Fruit fly (Drosophila melanogaster) whole organism, prepupa: ENCODE measurements around the gene CG13306.

ENCODE experiments used
- Blimp-1 ChIP-seq: fragments of 200-800 bp; sonication (Bioruptor generic); optimal IDR thresholded peaks from 3 replicates; lab custom pipeline; 2017; ENCODE audit warnings: missing biosample characterization, missing genetic modification characterization, mild to moderate bottlenecking, moderate library complexity, missing genetic modification reagents
- CG10631 ChIP-seq: fragments of 200-800 bp; sonication (Bioruptor generic); optimal IDR thresholded peaks from 2 replicates; lab custom pipeline; 2016; ENCODE audit warnings: missing biosample characterization, missing genetic modification characterization
- CG10669 ChIP-seq: fragments of 200-800 bp; sonication (Bioruptor generic); optimal IDR thresholded peaks from 3 replicates; lab custom pipeline; 2018; ENCODE audit warnings: missing biosample characterization, mild to moderate bottlenecking, missing genetic modification characterization, moderate library complexity
- CG11762 ChIP-seq: fragments of 200-800 bp; sonication (Bioruptor generic); optimal IDR thresholded peaks from 3 replicates; lab custom pipeline; 2016; ENCODE audit warnings: missing biosample characterization, missing genetic modification characterization; ENCODE audit not compliant: insufficient read depth
- CG11902 ChIP-seq: fragments of 200-800 bp; sonication (Bioruptor generic); optimal IDR thresholded peaks from 3 replicates; lab custom pipeline; 2016; ENCODE audit warnings: missing biosample characterization, missing genetic modification characterization
- CG15336 ChIP-seq: fragments of 200-800 bp; sonication (Bioruptor generic); IDR thresholded peaks from 2 replicates; pipeline ENCODE4 v1.3.6; 2022; ENCODE audit warnings: missing biosample characterization, missing genetic modification characterization
- CG16779 ChIP-seq: fragments of 200-800 bp; sonication (Bioruptor generic); optimal IDR thresholded peaks from 3 replicates; lab custom pipeline; 2017; ENCODE audit warnings: missing biosample characterization, mild to moderate bottlenecking, missing genetic modification characterization
- CG31627 ChIP-seq: fragments of 200-800 bp; sonication (Bioruptor generic); optimal IDR thresholded peaks from 3 replicates; lab custom pipeline; 2016; ENCODE audit warnings: missing biosample characterization, missing genetic modification characterization
- CG3919 ChIP-seq: fragments of 200-800 bp; sonication (Bioruptor generic); optimal IDR thresholded peaks from 3 replicates; lab custom pipeline; 2016; ENCODE audit warnings: missing biosample characterization, missing genetic modification characterization
- CG4318 ChIP-seq: fragments of 200-800 bp; sonication (Bioruptor generic); optimal IDR thresholded peaks from 3 replicates; lab custom pipeline; 2017; ENCODE audit warnings: missing biosample characterization, mild to moderate bottlenecking, missing genetic modification characterization
- CG6854 ChIP-seq: fragments of 200-800 bp; sonication (Bioruptor generic); optimal IDR thresholded peaks from 2 replicates; lab custom pipeline; 2017; ENCODE audit warnings: missing biosample characterization, mild to moderate bottlenecking, missing genetic modification characterization
- CG8632 ChIP-seq: fragments of 200-800 bp; sonication (Bioruptor generic); optimal IDR thresholded peaks from 3 replicates; lab custom pipeline; 2016; ENCODE audit warnings: missing biosample characterization, missing genetic modification characterization
- Eip75B ChIP-seq: fragments of 200-800 bp; sonication (Bioruptor generic); optimal IDR thresholded peaks from 3 replicates; lab custom pipeline; 2016; ENCODE audit warnings: missing biosample characterization, missing genetic modification characterization
- Ets21C ChIP-seq: fragments of 200-800 bp; sonication (Bioruptor generic); optimal IDR thresholded peaks from 3 replicates; lab custom pipeline; 2016; ENCODE audit warnings: missing biosample characterization, missing genetic modification characterization
- Hr39 ChIP-seq: fragments of 200-800 bp; sonication (Bioruptor generic); optimal IDR thresholded peaks from 2 replicates; lab custom pipeline; 2016; ENCODE audit warnings: missing biosample characterization, missing genetic modification characterization
- Hr4 ChIP-seq: fragments of 200-800 bp; sonication (Bioruptor generic); optimal IDR thresholded peaks from 3 replicates; lab custom pipeline; 2016; ENCODE audit warnings: missing biosample characterization, missing genetic modification characterization
- Lpt ChIP-seq: fragments of 200-800 bp; sonication (Bioruptor generic); optimal IDR thresholded peaks from 3 replicates; lab custom pipeline; 2016; ENCODE audit warnings: missing biosample characterization, missing genetic modification characterization
- Met ChIP-seq: fragments of 200-800 bp; sonication (Bioruptor generic); optimal IDR thresholded peaks from 3 replicates; lab custom pipeline; 2016; ENCODE audit warnings: missing biosample characterization, missing genetic modification characterization
- OdsH ChIP-seq: fragments of 200-800 bp; sonication (Bioruptor generic); optimal IDR thresholded peaks from 3 replicates; lab custom pipeline; 2016; ENCODE audit warnings: missing biosample characterization, missing genetic modification characterization
- Sox102F ChIP-seq: fragments of 200-800 bp; sonication (Bioruptor generic); optimal IDR thresholded peaks from 2 replicates; lab custom pipeline; 2016; ENCODE audit warnings: missing biosample characterization, mild to moderate bottlenecking, missing genetic modification characterization
- acj6 ChIP-seq: fragments of 200-800 bp; sonication (Bioruptor generic); optimal IDR thresholded peaks from 3 replicates; lab custom pipeline; 2016; ENCODE audit warnings: missing biosample characterization, missing genetic modification characterization
- cyc ChIP-seq: fragments of 200-800 bp; sonication (Bioruptor generic); optimal IDR thresholded peaks from 3 replicates; lab custom pipeline; 2016; ENCODE audit warnings: missing biosample characterization, missing genetic modification characterization
- dac ChIP-seq: fragments of 200-800 bp; sonication (Bioruptor generic); optimal IDR thresholded peaks from 2 replicates; lab custom pipeline; 2017; ENCODE audit warnings: missing biosample characterization, mild to moderate bottlenecking, missing genetic modification characterization
- eg ChIP-seq: fragments of 200-800 bp; sonication (Bioruptor generic); IDR thresholded peaks from 3 replicates; pipeline ENCODE4 v1.3.6; 2022; ENCODE audit warnings: missing biosample characterization, missing genetic modification characterization
- esn ChIP-seq: fragments of 200-800 bp; sonication (Bioruptor generic); optimal IDR thresholded peaks from 2 replicates; lab custom pipeline; 2016; ENCODE audit warnings: missing biosample characterization, mild to moderate bottlenecking, missing genetic modification characterization, moderate library complexity
- fd85E ChIP-seq: fragments of 200-800 bp; sonication (Bioruptor generic); optimal IDR thresholded peaks from 3 replicates; lab custom pipeline; 2016; ENCODE audit warnings: missing biosample characterization, missing genetic modification characterization
- fkh ChIP-seq: fragments of 200-800 bp; sonication (Bioruptor generic); optimal IDR thresholded peaks from 3 replicates; lab custom pipeline; 2017; ENCODE audit warnings: missing biosample characterization, mild to moderate bottlenecking, missing genetic modification characterization, moderate library complexity
- lz ChIP-seq: fragments of 200-800 bp; sonication (Bioruptor generic); optimal IDR thresholded peaks from 3 replicates; lab custom pipeline; 2016; ENCODE audit warnings: missing biosample characterization, missing genetic modification characterization
- net ChIP-seq: fragments of 200-800 bp; sonication (Bioruptor generic); optimal IDR thresholded peaks from 3 replicates; lab custom pipeline; 2016; ENCODE audit warnings: missing biosample characterization, missing genetic modification characterization
- pdm3 ChIP-seq: fragments of 200-800 bp; sonication (Bioruptor generic); optimal IDR thresholded peaks from 3 replicates; lab custom pipeline; 2016; ENCODE audit warnings: missing biosample characterization, missing genetic modification characterization
- salr ChIP-seq, 2 experiments: fragments of 200-800 bp; sonication (Bioruptor generic); optimal IDR thresholded peaks; 3 replicates each; lab custom pipeline; 2016 to 2018; ENCODE audit warnings: missing biosample characterization in 2 of 2, missing genetic modification characterization in 2 of 2, mild to moderate bottlenecking in 1 of 2
- svp ChIP-seq: fragments of 200-800 bp; sonication (Bioruptor generic); peaks from one replicate; lab custom pipeline; 2016; ENCODE audit warnings: missing biosample characterization, missing genetic modification characterization

The CG13306 gene

dm6 chr3L:8731494-8731994, 18.0 kb downstream of the CG13306 start, which contains the start of gene Cp16:
TSS of gene Cp16 (plus strand) at chr3L:8731944.
- TF ChIP-seq CG10669 (GFP tag; lab: Kevin White, UChicago) (no peak), CG10631 (GFP tag; lab: Kevin White, UChicago) (no peak), Hr39 (no peak), pdm3 (no peak), fkh (GFP tag; lab: Kevin White, UChicago) (no peak), Met (GFP tag; lab: Kevin White, UChicago) (no peak), Lpt (GFP tag; lab: Kevin White, UChicago) (no peak), dac (GFP tag; lab: Kevin White, UChicago) (no peak), Blimp-1 (GFP tag; lab: Kevin White, UChicago) (no peak), CG4318 (GFP tag; lab: Kevin White, UChicago) (no peak), CG3919 (GFP tag; lab: Kevin White, UChicago) (no peak), Eip75B (GFP tag; lab: Kevin White, UChicago) (no peak), salr (GFP tag; optimal IDR thresholded peaks at IDR 0.05; lab: Kevin White, UChicago) (no peak), esn (no peak), lz (GFP tag; lab: Kevin White, UChicago) (no peak)

- TF ChIP-seq OdsH (GFP tag; lab: Kevin White, UChicago) (no peak), cyc (GFP tag; lab: Kevin White, UChicago) (no peak), fd85E (GFP tag; lab: Kevin White, UChicago) (no peak), esn (no peak), eg (no peak), acj6 (GFP tag; lab: Kevin White, UChicago) (no peak), CG16779 (tag; lab: Kevin White, UChicago) (no peak), fkh (GFP tag; lab: Kevin White, UChicago) (no peak), Lpt (GFP tag; lab: Kevin White, UChicago) (no peak)
These were observed 20.0 kb downstream of the CG13306 start, which contains the start of gene Cp19 for dm6 chr3L:8729565-8729964. TSS of gene Cp19 (plus strand) at chr3L:8729865.

- TF ChIP-seq CG11902 (GFP tag; lab: Kevin White, UChicago) (no peak), CG11762 (GFP tag; lab: Kevin White, UChicago) (no peak), cyc (GFP tag; lab: Kevin White, UChicago) (no peak)
These were observed 21.3 kb downstream of the CG13306 start, which contains the start of gene Cp15 for dm6 chr3L:8728181-8728580. TSS of gene Cp15 (plus strand) at chr3L:8728481.

dm6 chr3L:8726317-8726841, 23.1 kb downstream of the CG13306 start, which contains the start of gene Cp18:
TSS of gene Cp18 (plus strand) at chr3L:8726791.
- no peak for TF ChIP-seq CG11902 (GFP tag; lab: Kevin White, UChicago)
- no peak for TF ChIP-seq cyc (GFP tag; lab: Kevin White, UChicago)
- TF ChIP-seq Eip75B (GFP tag; lab: Kevin White, UChicago): no peak
- TF ChIP-seq net (GFP tag; lab: Kevin White, UChicago): no peak

dm6 chr3L:8725674-8726073, 23.9 kb downstream of the CG13306 start, which contains the start of gene CG43965:
TSS of gene CG43965 (minus strand) at chr3L:8725774.
- TF ChIP-seq acj6 (GFP tag; lab: Kevin White, UChicago) (no peak), Ets21C (no peak), Met (GFP tag; lab: Kevin White, UChicago) (no peak), CG8632 (no peak), CG15336 (GFP tag; lab: Robert Waterston, UW) (no peak), CG31627 (no peak), svp (no peak), CG6854 (GFP tag; lab: Kevin White, UChicago) (no peak), CG11762 (GFP tag; lab: Kevin White, UChicago) (no peak), cyc (GFP tag; lab: Kevin White, UChicago) (no peak), Sox102F (GFP tag; lab: Kevin White, UChicago) (no peak), Hr4 (GFP tag; lab: Kevin White, UChicago) (no peak), pdm3 (no peak), fd85E (GFP tag; lab: Kevin White, UChicago) (no peak), net (GFP tag; lab: Kevin White, UChicago) (no peak)
- TF ChIP-seq, all 60 proteins: peak for 0
